Worm (Caenorhabditis elegans): ENCODE measurements around the gene Y97E10AR.2.

Gene Y97E10AR.2

ce11 chrV:8000929-8001513, 5.0 kb downstream of the Y97E10AR.2 start, which contains the start of gene Y97E10AR.1 (continued):
- no peak for TF ChIP-seq aptf-3 (GFP tag; IDR thresholded peaks at IDR 0.05)
- no peak for TF ChIP-seq mxl-1 (tag; optimal IDR thresholded peaks at IDR 0.05)
- no peak for TF ChIP-seq Y95B8A.8 (GFP tag; IDR thresholded peaks at IDR 0.05)
- TF ChIP-seq gei-17 (GFP tag; optimal IDR thresholded peaks at IDR 0.05): no peak
- TF ChIP-seq Y56A3A.18 (GFP tag; IDR thresholded peaks at IDR 0.05): 0 out of 2 replicates have a peak, but pooled peaks have one; percentile 68
- no peak for TF ChIP-seq ztf-26 (tag; optimal IDR thresholded peaks at IDR 0.05)
- 0 out of 2 replicates have a peak, but pooled peaks have one; percentile 5 for TF ChIP-seq zfh-2 (GFP tag; conservative IDR thresholded peaks at IDR 0.05)
- TF ChIP-seq cebp-1 (GFP tag; IDR thresholded peaks at IDR 0.05): no peak
- TF ChIP-seq cebp-1 (tag; optimal IDR thresholded peaks at IDR 0.05): peak; percentile 88
- no peak for TF ChIP-seq F52B5.7 (tag; optimal IDR thresholded peaks at IDR 0.05)
- TF ChIP-seq unc-130 (GFP tag; optimal IDR thresholded peaks at IDR 0.05): no peak
- TF ChIP-seq tlf-1 (GFP tag; optimal IDR thresholded peaks at IDR 0.05): peak; percentile 35
- TF ChIP-seq lin-35 (GFP tag; optimal IDR thresholded peaks at IDR 0.05): peak in 1 of 3 experiments; percentile 80
- peak; percentile 29 for TF ChIP-seq madf-10 (tag; optimal IDR thresholded peaks at IDR 0.05)
- peak; percentile 1 for TF ChIP-seq snpc-3.4 (tag; optimal IDR thresholded peaks at IDR 0.05)
- peak; percentile 78 for TF ChIP-seq unc-62 (GFP tag; optimal IDR thresholded peaks at IDR 0.05)
- TF ChIP-seq chd-7 (tag; optimal IDR thresholded peaks at IDR 0.05): no peak
- no peak for TF ChIP-seq efl-1 (GFP tag; optimal IDR thresholded peaks at IDR 0.05)
- no peak for TF ChIP-seq ceh-91 (GFP tag; IDR thresholded peaks at IDR 0.05)
- TF ChIP-seq ama-1 (optimal IDR thresholded peaks at IDR 0.05): no peak
- no peak for TF ChIP-seq ama-1 (GFP tag; optimal IDR thresholded peaks at IDR 0.05)
- TF ChIP-seq nhr-27 (tag; optimal IDR thresholded peaks at IDR 0.05): no peak
- TF ChIP-seq F49E8.2 (tag; optimal IDR thresholded peaks at IDR 0.05; ENCODE audit: insufficient read depth): no peak
- no peak for TF ChIP-seq him-1 (tag; optimal IDR thresholded peaks at IDR 0.05)
- TF ChIP-seq F39B2.1 (GFP tag; IDR thresholded peaks at IDR 0.05): no peak
- no peak for TF ChIP-seq tbx-9 (tag; optimal IDR thresholded peaks at IDR 0.05; ENCODE audit: borderline replicate concordance)
- no peak for TF ChIP-seq K11D2.4 (GFP tag; IDR thresholded peaks at IDR 0.05)
- peak; percentile 26 for TF ChIP-seq ZK185.1 (tag; optimal IDR thresholded peaks at IDR 0.05; ENCODE audit: poor library complexity, severe bottlenecking)
- no peak for TF ChIP-seq mel-28 (tag; optimal IDR thresholded peaks at IDR 0.05; ENCODE audit: borderline replicate concordance)
- TF ChIP-seq B0336.3 (GFP tag; IDR thresholded peaks at IDR 0.05): no peak; the same call in 1 of the 2 replicates
- TF ChIP-seq ceh-27 (GFP tag; optimal IDR thresholded peaks at IDR 0.05): peak; percentile 27

ce11 chrV:8005000-8005399, 9.0 kb downstream of the Y97E10AR.2 start, which contains the start of gene Y97E10AR.8:
TSS of gene Y97E10AR.8 (plus strand) at chrV:8005300.
- TF ChIP-seq aptf-3 (GFP tag; IDR thresholded peaks at IDR 0.05) (no peak), B0261.1 (tag; optimal IDR thresholded peaks at IDR 0.05) (no peak), dpff-1 (tag; optimal IDR thresholded peaks at IDR 0.05) (no peak), ztf-6 (GFP tag; IDR thresholded peaks at IDR 0.05) (no peak), gei-17 (GFP tag; optimal IDR thresholded peaks at IDR 0.05) (no peak), nhr-80 (tag; optimal IDR thresholded peaks at IDR 0.05) (no peak), nhr-90 (tag; optimal IDR thresholded peaks at IDR 0.05) (no peak), madf-3 (GFP tag; IDR thresholded peaks at IDR 0.05) (no peak), fkh-3 (tag; optimal IDR thresholded peaks at IDR 0.05) (no peak), tlf-1 (GFP tag; optimal IDR thresholded peaks at IDR 0.05) (no peak), madf-6 (GFP tag; IDR thresholded peaks at IDR 0.05) (no peak), ceh-27 (GFP tag; optimal IDR thresholded peaks at IDR 0.05) (no peak), ztf-18 (tag; optimal IDR thresholded peaks at IDR 0.05) (no peak), ztf-28 (GFP tag; IDR thresholded peaks at IDR 0.05) (no peak), F55B11.4 (tag; optimal IDR thresholded peaks at IDR 0.05; ENCODE audit: borderline replicate concordance, insufficient read depth) (no peak), Y79H2A.3 (GFP tag; conservative IDR thresholded peaks at IDR 0.05) (no peak), F37B4.10 (GFP tag; IDR thresholded peaks at IDR 0.05) (no peak)
